Fruit fly (Drosophila melanogaster): Measurements from ENCODE around the gene CG14042.

Gene CG14042

dm6 chr2L:5059645-5060254 is 22.2 kb downstream of the CG14042 start, which contains the start of gene Rpn11 (continued):
- peak; percentile 24 for TF ChIP-seq BtbVII (GFP tag; optimal IDR thresholded peaks at IDR 0.05)
- TF ChIP-seq Dll (GFP tag; IDR thresholded peaks at IDR 0.05; ENCODE audit: partially characterized antibody) = peak; percentile 74
- TF ChIP-seq CG8478 (optimal IDR thresholded peaks at IDR 0.05) = no peak
- no peak for TF ChIP-seq Bteb2 (GFP tag; optimal IDR thresholded peaks at IDR 0.05)
- TF ChIP-seq btn (GFP tag; optimal IDR thresholded peaks at IDR 0.05) = no peak
- no peak for TF ChIP-seq lov (optimal IDR thresholded peaks at IDR 0.05)
- TF ChIP-seq lov (GFP tag; IDR thresholded peaks at IDR 0.05) = no peak
- no peak for TF ChIP-seq cg (GFP tag; optimal IDR thresholded peaks at IDR 0.05)
- TF ChIP-seq CG18599 (GFP tag; optimal IDR thresholded peaks at IDR 0.05) = peak; percentile 67
- peak; percentile 31 for TF ChIP-seq Atf-2 (GFP tag; optimal IDR thresholded peaks at IDR 0.05)
- TF ChIP-seq CG13624 (GFP tag; optimal IDR thresholded peaks at IDR 0.05) = peak; percentile 52
- TF ChIP-seq CG17568 (GFP tag; optimal IDR thresholded peaks at IDR 0.05) = peak; percentile 23
- peak; percentile 29 for TF ChIP-seq CG7786 (GFP tag; optimal IDR thresholded peaks at IDR 0.05)
- peak; percentile 53 for TF ChIP-seq Hmr (GFP tag; optimal IDR thresholded peaks at IDR 0.05)
- TF ChIP-seq PHDP (tag; optimal IDR thresholded peaks at IDR 0.05) = peak; percentile 44
- no peak for TF ChIP-seq CG18011 (GFP tag; optimal IDR thresholded peaks at IDR 0.05)
- TF ChIP-seq CG8089 (GFP tag; optimal IDR thresholded peaks at IDR 0.05) = no peak
- no peak for TF ChIP-seq wek (GFP tag; optimal IDR thresholded peaks at IDR 0.05)
- TF ChIP-seq CG6175 (GFP tag; IDR thresholded peaks at IDR 0.05) = no peak
- TF ChIP-seq her (GFP tag; optimal IDR thresholded peaks at IDR 0.05) = no peak
- peak; percentile 64 for TF ChIP-seq bcd (GFP tag; optimal IDR thresholded peaks at IDR 0.05)
- peak; percentile 86 for TF ChIP-seq CG17361 (GFP tag; IDR thresholded peaks at IDR 0.05)
- TF ChIP-seq CG8359 (GFP tag; optimal IDR thresholded peaks at IDR 0.05; ENCODE audit: borderline replicate concordance) = peak; percentile 8
- peak; percentile 19 for TF ChIP-seq CG4854 (GFP tag; optimal IDR thresholded peaks at IDR 0.05)
- TF ChIP-seq CG13775 (GFP tag; optimal IDR thresholded peaks at IDR 0.05) = peak; percentile 79
- peak; percentile 60 for TF ChIP-seq CG13894 (tag; optimal IDR thresholded peaks at IDR 0.05)
- peak; percentile 32 for TF ChIP-seq HLH54F (GFP tag; optimal IDR thresholded peaks at IDR 0.05)
- TF ChIP-seq seq (GFP tag; IDR thresholded peaks at IDR 0.05) = no peak
- no peak for TF ChIP-seq Mrtf (GFP tag; IDR thresholded peaks at IDR 0.05)
- TF ChIP-seq psq (GFP tag; optimal IDR thresholded peaks at IDR 0.05) = no peak
- TF ChIP-seq z (GFP tag; IDR thresholded peaks at IDR 0.05) = no peak
- peak; percentile 54 for TF ChIP-seq ind (GFP tag; optimal IDR thresholded peaks at IDR 0.05)
- peak; percentile 65 for TF ChIP-seq CG30020 (tag; optimal IDR thresholded peaks at IDR 0.05)
- no peak for TF ChIP-seq fd102C (GFP tag; optimal IDR thresholded peaks at IDR 0.05)
- TF ChIP-seq gcm2 (GFP tag; optimal IDR thresholded peaks at IDR 0.05) = no peak
- no peak for TF ChIP-seq CG2199 (GFP tag; IDR thresholded peaks at IDR 0.05)
- TF ChIP-seq grau (tag; optimal IDR thresholded peaks at IDR 0.05) = peak; percentile 74
- TF ChIP-seq phol (tag; optimal IDR thresholded peaks at IDR 0.05) = peak; percentile 77
- peak; percentile 31; the same call in 1 of the 2 replicates for TF ChIP-seq HLH3B (GFP tag; IDR thresholded peaks at IDR 0.05)
- TF ChIP-seq crp (GFP tag; optimal IDR thresholded peaks at IDR 0.05) = peak in 1 of 2 experiments; percentile 20
- TF ChIP-seq CG18619 (GFP tag; optimal IDR thresholded peaks at IDR 0.05) = peak; percentile 35
- no peak for TF ChIP-seq CG32772 (GFP tag; IDR thresholded peaks at IDR 0.05)
- TF ChIP-seq YL-1 (GFP tag; optimal IDR thresholded peaks at IDR 0.05) = peak; percentile 63
- TF ChIP-seq CG42726 (GFP tag; IDR thresholded peaks at IDR 0.05; ENCODE audit: partially characterized antibody) = no peak
- no peak for TF ChIP-seq gro (GFP tag; optimal IDR thresholded peaks at IDR 0.05)
- TF ChIP-seq HmgZ (tag; optimal IDR thresholded peaks at IDR 0.05) = peak; percentile 40
- TF ChIP-seq CG10267 (tag; optimal IDR thresholded peaks at IDR 0.05) = peak; percentile 90
- peak; percentile 45 for TF ChIP-seq fd96Cb (tag; optimal IDR thresholded peaks at IDR 0.05)
- TF ChIP-seq CG3407 (GFP tag; optimal IDR thresholded peaks at IDR 0.05) = peak; percentile 11
- TF ChIP-seq CG13424 (tag; optimal IDR thresholded peaks at IDR 0.05) = peak; percentile 70
